Worm (Caenorhabditis elegans) whole organism, young adult: ENCODE data around the gene sde-2.

Source experiments
- B0261.1 ChIP-seq: sonication (generic microtip); optimal IDR thresholded peaks from 2 replicates; lab custom pipeline; 2016; ENCODE audit warnings: mild to moderate bottlenecking, missing genetic modification characterization, moderate library complexity, missing compliant biosample characterization
- C17E4.6 ChIP-seq: fragments of 200-800 bp; sonication (Bioruptor generic); IDR thresholded peaks from 2 replicates; pipeline ENCODE4 v1.3.6; 2022; ENCODE audit warnings: missing genetic modification reagents, missing genetic modification characterization, missing compliant biosample characterization
- K11D2.4 ChIP-seq: fragments of 200-800 bp; sonication (Bioruptor generic); IDR thresholded peaks from 2 replicates; pipeline ENCODE4 v1.3.6; 2022; ENCODE audit warnings: missing genetic modification reagents, missing genetic modification characterization, missing compliant biosample characterization
- T07F8.4 ChIP-seq: sonication (generic microtip); optimal IDR thresholded peaks from 2 replicates; lab custom pipeline; 2016; ENCODE audit warnings: mild to moderate bottlenecking, missing genetic modification characterization, moderate library complexity, missing compliant biosample characterization
- Y53G8AR.9 ChIP-seq: fragments of 200-800 bp; sonication (Bioruptor generic); conservative IDR thresholded peaks from 2 replicates; pipeline ENCODE4 v1.3.6; 2022; ENCODE audit warnings: missing genetic modification reagents, missing genetic modification characterization, missing compliant biosample characterization
- Y79H2A.3 ChIP-seq: fragments of 200-800 bp; sonication (Bioruptor generic); conservative IDR thresholded peaks from 2 replicates; pipeline ENCODE4 v1.3.6; 2022; ENCODE audit warnings: missing genetic modification reagents, missing genetic modification characterization, missing compliant biosample characterization
- Y95B8A.8 ChIP-seq: fragments of 200-800 bp; sonication (Bioruptor generic); IDR thresholded peaks from 2 replicates; pipeline ENCODE4 v1.3.6; 2022; ENCODE audit warnings: missing genetic modification reagents, missing genetic modification characterization, missing compliant biosample characterization
- aptf-2 ChIP-seq: fragments of 200-800 bp; sonication (Bioruptor generic); conservative IDR thresholded peaks from 2 replicates; pipeline ENCODE4 v1.3.6; 2022; ENCODE audit warnings: missing genetic modification reagents, missing genetic modification characterization, missing compliant biosample characterization
- cebp-1 ChIP-seq, 2 experiments: fragments of 200-800 bp in 1 of 2; sonication (Bioruptor generic) in 1 of 2; sonication (generic microtip) in 1 of 2; IDR thresholded peaks in 1 of 2; optimal IDR thresholded peaks in 1 of 2; 2 replicates each; pipeline versions ENCODE4 v1.3.6 to Lab custom; 2017 to 2022; ENCODE audit warnings: missing compliant biosample characterization in 2 of 2, missing genetic modification characterization in 2 of 2, mild to moderate bottlenecking in 1 of 2, missing genetic modification reagents in 1 of 2, moderate library complexity in 1 of 2
- cebp-2 ChIP-seq: fragments of 200-800 bp; sonication (Bioruptor generic); IDR thresholded peaks from 2 replicates; pipeline ENCODE4 v1.3.6; 2022; ENCODE audit warnings: missing genetic modification characterization, missing compliant biosample characterization
- ceh-27 ChIP-seq: fragments of 200-800 bp; sonication (Bioruptor generic); optimal IDR thresholded peaks from 2 replicates; lab custom pipeline; 2018; ENCODE audit warnings: mild to moderate bottlenecking, missing genetic modification characterization, moderate library complexity, missing compliant biosample characterization
- ceh-40 ChIP-seq: fragments of 200-800 bp; sonication (Bioruptor generic); IDR thresholded peaks from 2 replicates; pipeline ENCODE4 v1.3.6; 2022; ENCODE audit warnings: missing genetic modification characterization, missing compliant biosample characterization
- ceh-58 ChIP-seq: fragments of 200-800 bp; sonication (Bioruptor generic); IDR thresholded peaks from 2 replicates; pipeline ENCODE4 v1.3.6; 2022; ENCODE audit warnings: missing genetic modification characterization, missing compliant biosample characterization
- ceh-79 ChIP-seq: sonication (generic microtip); optimal IDR thresholded peaks from 2 replicates; lab custom pipeline; 2017; ENCODE audit warnings: mild to moderate bottlenecking, missing genetic modification characterization, missing compliant biosample characterization
- dox-1 ChIP-seq: fragments of 200-800 bp; sonication (Bioruptor generic); IDR thresholded peaks from 2 replicates; pipeline ENCODE4 v1.3.6; 2022; ENCODE audit warnings: missing genetic modification reagents, missing genetic modification characterization, missing compliant biosample characterization
- hlh-12 ChIP-seq: sonication (generic microtip); optimal IDR thresholded peaks from 2 replicates; lab custom pipeline; 2016; ENCODE audit warnings: missing genetic modification characterization, missing compliant biosample characterization
- hlh-26 ChIP-seq: fragments of 200-800 bp; sonication (Bioruptor generic); conservative IDR thresholded peaks from 2 replicates; pipeline ENCODE4 v1.3.6; 2022; ENCODE audit warnings: missing genetic modification reagents, missing genetic modification characterization, missing compliant biosample characterization
- hsf-1 ChIP-seq: fragments of 200-800 bp; sonication (Bioruptor generic); IDR thresholded peaks from 2 replicates; pipeline ENCODE4 v1.3.6; 2022; ENCODE audit warnings: missing genetic modification reagents, missing genetic modification characterization, missing compliant biosample characterization
- let-526 ChIP-seq: fragments of 200-800 bp; sonication (Bioruptor generic); IDR thresholded peaks from 2 replicates; pipeline ENCODE4 v1.3.6; 2022; ENCODE audit warnings: missing genetic modification reagents, missing genetic modification characterization, missing compliant biosample characterization
- let-607 ChIP-seq, 2 experiments: fragments of 200-800 bp in 1 of 2; sonication (Bioruptor generic) in 1 of 2; sonication (generic microtip) in 1 of 2; optimal IDR thresholded peaks; 2 replicates each; lab custom pipeline; 2016 to 2018; ENCODE audit warnings: mild to moderate bottlenecking in 2 of 2, missing compliant biosample characterization in 2 of 2, missing genetic modification characterization in 2 of 2, moderate library complexity in 2 of 2, missing genotype in 1 of 2
- lin-35 ChIP-seq, 3 experiments: fragments of 150-350 bp in 2 of 3; sonication (generic microtip) in 1 of 3; optimal IDR thresholded peaks; 2 replicates each; lab custom pipeline; 2014 to 2018; ENCODE audit warnings: missing biosample characterization in 3 of 3, missing genetic modification characterization in 3 of 3, missing genetic modification reagents in 3 of 3
- madf-3 ChIP-seq: fragments of 200-800 bp; sonication (Bioruptor generic); IDR thresholded peaks from 2 replicates; pipeline ENCODE4 v1.3.6; 2022; ENCODE audit warnings: missing genetic modification reagents, missing genetic modification characterization, missing compliant biosample characterization
- madf-6 ChIP-seq: fragments of 200-800 bp; sonication (Bioruptor generic); IDR thresholded peaks from 2 replicates; pipeline ENCODE4 v1.3.6; 2022; ENCODE audit warnings: missing genetic modification reagents, missing genetic modification characterization, missing compliant biosample characterization
- mcd-1 ChIP-seq: fragments of 200-800 bp; sonication (Bioruptor generic); IDR thresholded peaks from 2 replicates; pipeline ENCODE4 v1.3.6; 2022; ENCODE audit warnings: missing genetic modification reagents, missing genetic modification characterization, missing compliant biosample characterization
- nfya-2 ChIP-seq: fragments of 200-800 bp; sonication (Bioruptor generic); IDR thresholded peaks from 2 replicates; pipeline ENCODE4 v1.3.6; 2022; ENCODE audit warnings: missing genetic modification reagents, missing genetic modification characterization, missing compliant biosample characterization
- nfyb-1 ChIP-seq: fragments of 200-800 bp; sonication (Bioruptor generic); IDR thresholded peaks from 2 replicates; pipeline ENCODE4 v1.3.6; 2022; ENCODE audit warnings: missing genetic modification reagents, missing genetic modification characterization, missing compliant biosample characterization
- nhr-179 ChIP-seq: sonication (generic microtip); optimal IDR thresholded peaks from 2 replicates; lab custom pipeline; 2016; ENCODE audit warnings: mild to moderate bottlenecking, missing genetic modification characterization, missing compliant biosample characterization
- nhr-27 ChIP-seq: fragments of 200-800 bp; sonication (Bioruptor generic); optimal IDR thresholded peaks from 2 replicates; lab custom pipeline; 2018; ENCODE audit warnings: mild to moderate bottlenecking, missing genetic modification characterization, moderate library complexity, missing compliant biosample characterization
- nhr-80 ChIP-seq: sonication (generic microtip); optimal IDR thresholded peaks from 2 replicates; lab custom pipeline; 2016; ENCODE audit warnings: missing genetic modification characterization, missing compliant biosample characterization
- nhr-90 ChIP-seq: sonication (generic microtip); optimal IDR thresholded peaks from 2 replicates; lab custom pipeline; 2016; ENCODE audit warnings: missing genotype, mild to moderate bottlenecking, missing genetic modification characterization, missing compliant biosample characterization
- rcor-1 ChIP-seq: fragments of 200-800 bp; sonication (Bioruptor generic); IDR thresholded peaks from 2 replicates; pipeline ENCODE4 v1.3.6; 2022; ENCODE audit warnings: missing genetic modification reagents, missing genetic modification characterization, missing compliant biosample characterization
- sdz-38 ChIP-seq: sonication (generic microtip); optimal IDR thresholded peaks from 2 replicates; lab custom pipeline; 2016; ENCODE audit warnings: missing genotype, missing genetic modification characterization, missing compliant biosample characterization
- sea-2 ChIP-seq: fragments of 200-800 bp; sonication (Bioruptor generic); IDR thresholded peaks from 2 replicates; pipeline ENCODE4 v1.3.6; 2022; ENCODE audit warnings: missing genetic modification characterization, missing compliant biosample characterization
- snpc-1.1 ChIP-seq: sonication (generic microtip); optimal IDR thresholded peaks from 2 replicates; lab custom pipeline; 2017; ENCODE audit warnings: missing genetic modification characterization, mild to moderate bottlenecking, missing compliant biosample characterization, antibody characterized with exemption, moderate library complexity, missing genotype, missing genetic modification reagents; ENCODE audit not compliant: insufficient read depth
- snpc-3.4 ChIP-seq: sonication (generic microtip); optimal IDR thresholded peaks from 2 replicates; lab custom pipeline; 2017; ENCODE audit warnings: missing genetic modification characterization, mild to moderate bottlenecking, missing compliant biosample characterization, antibody characterized with exemption, moderate library complexity, missing genotype, missing genetic modification reagents
- snpc-4 ChIP-seq, 5 experiments: fragments of 150-350 bp in 1 of 5; sonication (generic microtip) in 4 of 5; optimal IDR thresholded peaks; 2 replicates each; lab custom pipeline; 2014 to 2018; ENCODE audit warnings: missing genetic modification characterization in 5 of 5, missing biosample characterization in 3 of 5, antibody characterized with exemption in 2 of 5, mild to moderate bottlenecking in 2 of 5, missing compliant biosample characterization in 2 of 5, missing genotype in 2 of 5, moderate library complexity in 2 of 5, missing genetic modification reagents in 1 of 5
- somi-1 ChIP-seq: fragments of 200-800 bp; sonication (Bioruptor generic); optimal IDR thresholded peaks from 2 replicates; lab custom pipeline; 2018; ENCODE audit warnings: mild to moderate bottlenecking, missing genetic modification characterization, missing compliant biosample characterization
- tlf-1 ChIP-seq: fragments of 200-800 bp; sonication (Bioruptor generic); optimal IDR thresholded peaks from 2 replicates; lab custom pipeline; 2018; ENCODE audit warnings: mild to moderate bottlenecking, missing genetic modification characterization, missing compliant biosample characterization
- unc-62 ChIP-seq: fragments of 150-350 bp; optimal IDR thresholded peaks from 2 replicates; lab custom pipeline; 2014; ENCODE audit warnings: missing biosample characterization, missing genetic modification reagents, missing genetic modification characterization
- ztf-6 ChIP-seq: fragments of 200-800 bp; sonication (Bioruptor generic); IDR thresholded peaks from 2 replicates; pipeline ENCODE4 v1.3.6; 2022; ENCODE audit warnings: missing genetic modification reagents, missing genetic modification characterization, missing compliant biosample characterization

Gene sde-2

DNA sequence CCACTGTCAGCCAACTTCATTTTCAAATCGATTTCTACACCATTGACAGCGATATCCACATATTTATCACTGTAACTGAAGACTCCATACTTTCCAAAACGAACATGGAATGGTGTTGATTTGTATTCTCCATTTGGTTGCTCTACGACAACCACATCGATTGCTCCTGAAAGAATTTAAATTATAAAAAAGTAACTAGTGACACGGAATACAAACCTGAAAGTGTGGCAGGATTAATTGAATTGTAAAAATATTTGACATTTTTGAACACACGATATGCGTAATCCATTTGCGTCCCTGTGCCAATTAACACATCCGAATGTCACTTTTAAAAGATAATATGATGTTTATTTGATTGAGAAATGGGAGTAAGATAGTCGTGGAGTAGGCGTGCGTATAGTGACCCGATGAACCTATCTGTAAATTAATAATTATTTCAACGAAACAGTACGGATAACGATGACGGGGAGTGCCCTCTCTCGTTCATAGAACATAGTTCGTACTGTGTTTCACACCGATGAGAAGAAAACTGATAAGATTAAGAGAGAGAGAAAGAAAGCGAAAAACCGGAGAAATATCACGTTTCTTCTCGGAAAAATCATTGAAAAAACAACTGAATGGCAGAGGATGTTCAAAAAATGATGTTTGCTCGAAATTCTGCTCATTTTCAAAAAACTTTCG lies 26.5 kb downstream of the sde-2 start, which contains the start of gene lpin-1 (continued):
- peak; percentile 29 for TF ChIP-seq ceh-79 (tag; lab: Kevin White, UChicago)
- TF ChIP-seq nhr-27 = no peak

- TF ChIP-seq K11D2.4 (0 out of 2 replicates have a peak, but pooled peaks have one; percentile 29), sdz-38 (tag; lab: Kevin White, UChicago) (no peak), tlf-1 (no peak), hlh-26 (GFP tag; lab: Robert Waterston, UW) (no peak), T07F8.4 (tag; lab: Kevin White, UChicago) (no peak), cebp-1 (GFP tag; IDR thresholded peaks at IDR 0.05; lab: Robert Waterston, UW) (peak; percentile 67), cebp-1 (tag; optimal IDR thresholded peaks at IDR 0.05; lab: Kevin White, UChicago) (peak; percentile 76), snpc-1.1 (tag; lab: Kevin White, UChicago) (peak; percentile 14), hlh-12 (tag; lab: Kevin White, UChicago) (no peak), nhr-179 (tag; lab: Kevin White, UChicago) (no peak), nhr-90 (tag; lab: Kevin White, UChicago) (no peak), madf-3 (GFP tag; lab: Robert Waterston, UW) (0 out of 2 replicates have a peak, but pooled peaks have one; percentile 71), aptf-2 (no peak), lin-35 (GFP tag; optimal IDR thresholded peaks at IDR 0.05; lab: Kevin White, UChicago) (no peak), Y53G8AR.9 (GFP tag; lab: Robert Waterston, UW) (0 out of 2 replicates have a peak, but pooled peaks have one; percentile 20), nfyb-1 (GFP tag; lab: Robert Waterston, UW) (0 out of 2 replicates have a peak, but pooled peaks have one; percentile 23), somi-1 (GFP tag; lab: Kevin White, UChicago) (no peak), nhr-80 (tag; lab: Kevin White, UChicago) (peak; percentile 8)
These were observed 27.0 kb downstream of the sde-2 start for ce11 chrV:13654394-13654792.

DNA sequence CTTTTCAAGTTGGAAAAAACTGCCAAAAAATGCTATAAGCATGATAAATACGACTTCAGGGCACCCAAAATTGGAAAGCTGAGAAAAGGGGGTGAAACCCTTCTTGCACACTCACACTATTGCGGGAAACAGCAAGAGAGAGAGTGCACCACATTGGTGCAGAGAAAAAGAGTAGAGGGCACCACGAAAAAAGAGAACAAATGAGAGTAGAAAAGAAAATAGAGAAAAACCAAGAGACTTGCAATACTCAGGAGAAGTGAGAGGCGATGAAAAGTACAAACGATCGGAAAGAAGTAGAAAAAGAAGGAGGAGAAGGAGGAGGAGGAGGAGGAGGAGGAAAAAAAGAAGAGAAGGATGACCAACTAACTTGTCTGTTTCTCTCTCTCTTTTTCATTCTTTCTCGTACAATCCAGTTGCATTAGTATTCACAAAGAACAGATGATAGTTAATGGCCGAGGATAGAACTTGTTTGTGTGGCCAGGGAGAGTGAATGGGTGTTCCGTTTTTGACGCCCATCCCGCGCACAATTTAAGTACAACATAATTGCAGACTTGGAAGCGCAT lies 27.9 kb downstream of the sde-2 start:
- no peak for TF ChIP-seq unc-62 (GFP tag; lab: Kevin White, UChicago)
- TF ChIP-seq snpc-3.4 (tag; lab: Kevin White, UChicago) = no peak
- TF ChIP-seq snpc-4 (GFP tag; optimal IDR thresholded peaks at IDR 0.05; lab: Kevin White, UChicago) = no peak
- peak in 1 of 4 experiments; percentile 9 for TF ChIP-seq snpc-4 (tag; optimal IDR thresholded peaks at IDR 0.05; lab: Kevin White, UChicago)
- 0 out of 2 replicates have a peak, but pooled peaks have one; percentile 27 for TF ChIP-seq Y79H2A.3 (GFP tag; lab: Robert Waterston, UW)
- TF ChIP-seq madf-6 (GFP tag; lab: Robert Waterston, UW) = no peak
- no peak for TF ChIP-seq ztf-6 (GFP tag; lab: Robert Waterston, UW)
- no peak for TF ChIP-seq Y95B8A.8 (GFP tag; lab: Robert Waterston, UW)
- 0 out of 2 replicates have a peak, but pooled peaks have one; percentile 77 for TF ChIP-seq ceh-58 (GFP tag; lab: Robert Waterston, UW)
- peak; percentile 60 for TF ChIP-seq mcd-1 (GFP tag; lab: Robert Waterston, UW)
- no peak for TF ChIP-seq nfya-2
- TF ChIP-seq sea-2 (GFP tag; lab: Robert Waterston, UW) = no peak
- TF ChIP-seq tlf-1 = peak; percentile 3
- 0 out of 2 replicates have a peak, but pooled peaks have one; percentile 37 for TF ChIP-seq K11D2.4
- no peak for TF ChIP-seq let-607 (tag; optimal IDR thresholded peaks at IDR 0.05; lab: Kevin White, UChicago)
- 0 out of 2 replicates have a peak, but pooled peaks have one; percentile 13 for TF ChIP-seq rcor-1 (GFP tag; lab: Robert Waterston, UW)
- TF ChIP-seq dox-1 = peak; percentile 41; the same call in 1 of the 2 replicates
- 0 out of 2 replicates have a peak, but pooled peaks have one; percentile 7 for TF ChIP-seq cebp-2 (GFP tag; lab: Robert Waterston, UW)
- TF ChIP-seq B0261.1 (tag; lab: Kevin White, UChicago) = no peak
- TF ChIP-seq ceh-40 (GFP tag; lab: Robert Waterston, UW) = 0 out of 2 replicates have a peak, but pooled peaks have one; percentile 53
- no peak for TF ChIP-seq hsf-1 (GFP tag; lab: Robert Waterston, UW)
- peak; percentile 33 for TF ChIP-seq ceh-27
- TF ChIP-seq snpc-1.1 (tag; lab: Kevin White, UChicago) = no peak
- peak; percentile 38 for TF ChIP-seq somi-1 (GFP tag; lab: Kevin White, UChicago)
- TF ChIP-seq C17E4.6 (GFP tag; lab: Robert Waterston, UW) = no peak
- TF ChIP-seq let-526 = 0 out of 2 replicates have a peak, but pooled peaks have one; percentile 9
- TF ChIP-seq lin-35 (GFP tag; optimal IDR thresholded peaks at IDR 0.05; lab: Kevin White, UChicago) = peak in 1 of 3 experiments; percentile 61
